Worm (Caenorhabditis elegans) whole organism, early embryonic: ENCODE data around the gene R10E4.7.

Experiments used
- B0310.2 ChIP-seq: sonication (generic microtip); optimal IDR thresholded peaks from 2 replicates; lab custom pipeline; 2016; ENCODE audit warnings: mild to moderate bottlenecking, missing genetic modification characterization, missing compliant biosample characterization
- F13C5.2 ChIP-seq: sonication (generic microtip); optimal IDR thresholded peaks from 2 replicates; lab custom pipeline; 2017; ENCODE audit warnings: mild to moderate bottlenecking, missing genetic modification characterization, inconsistent platforms, missing compliant biosample characterization
- aly-1 ChIP-seq: sonication (generic microtip); optimal IDR thresholded peaks from 2 replicates; lab custom pipeline; 2016; ENCODE audit warnings: missing genetic modification characterization, missing compliant biosample characterization
- ama-1 ChIP-seq: fragments of 150-350 bp; optimal IDR thresholded peaks from 2 replicates; lab custom pipeline; 2014
- ceh-13 ChIP-seq: fragments of 200-800 bp; sonication (Bioruptor generic); optimal IDR thresholded peaks from 2 replicates; lab custom pipeline; 2018; ENCODE audit warnings: mild to moderate bottlenecking, missing genetic modification characterization, missing compliant biosample characterization
- ceh-36 ChIP-seq: sonication (generic microtip); optimal IDR thresholded peaks from 2 replicates; lab custom pipeline; 2016; ENCODE audit warnings: missing genetic modification characterization, inconsistent platforms, missing compliant biosample characterization
- ets-7 ChIP-seq: sonication (generic microtip); optimal IDR thresholded peaks from 2 replicates; lab custom pipeline; 2016; ENCODE audit warnings: missing genotype, missing genetic modification characterization, missing compliant biosample characterization
- flt-1 ChIP-seq: fragments of 200-800 bp; sonication (Bioruptor generic); IDR thresholded peaks from 2 replicates; pipeline ENCODE4 v1.3.6; 2022; ENCODE audit warnings: missing genetic modification characterization, missing compliant biosample characterization
- hmbx-1 ChIP-seq: sonication (generic microtip); optimal IDR thresholded peaks from 2 replicates; lab custom pipeline; 2016; ENCODE audit warnings: mild to moderate bottlenecking, missing genetic modification characterization, missing compliant biosample characterization
- hmg-4 ChIP-seq: fragments of 200-800 bp; sonication (Bioruptor generic); optimal IDR thresholded peaks from 2 replicates; lab custom pipeline; 2018; ENCODE audit warnings: mild to moderate bottlenecking, missing genetic modification characterization, missing compliant biosample characterization
- hnd-1 ChIP-seq: sonication (generic microtip); optimal IDR thresholded peaks from 2 replicates; lab custom pipeline; 2016; ENCODE audit warnings: missing genetic modification characterization, missing compliant biosample characterization
- pes-1 ChIP-seq: fragments of 200-800 bp; sonication (Bioruptor generic); IDR thresholded peaks from 2 replicates; pipeline ENCODE4 v1.3.6; 2022; ENCODE audit warnings: missing genetic modification reagents, missing genetic modification characterization, missing compliant biosample characterization
- scrt-1 ChIP-seq: fragments of 200-800 bp; sonication (Bioruptor generic); IDR thresholded peaks from 2 replicates; pipeline ENCODE4 v1.3.6; 2022; ENCODE audit warnings: missing genetic modification characterization, missing compliant biosample characterization
- sea-1 ChIP-seq: fragments of 200-800 bp; sonication (Bioruptor generic); conservative IDR thresholded peaks from 2 replicates; pipeline ENCODE4 v1.3.6; 2022; ENCODE audit warnings: missing genetic modification characterization, missing compliant biosample characterization
- tbx-11 ChIP-seq: fragments of 200-800 bp; sonication (Bioruptor generic); IDR thresholded peaks from 2 replicates; pipeline ENCODE4 v1.3.6; 2022; ENCODE audit warnings: missing genetic modification characterization, missing compliant biosample characterization
- tbx-37 ChIP-seq: fragments of 200-800 bp; sonication (Bioruptor generic); conservative IDR thresholded peaks from 2 replicates; pipeline ENCODE4 v1.3.6; 2022; ENCODE audit warnings: missing genetic modification reagents, missing genetic modification characterization, missing compliant biosample characterization
- tra-4 ChIP-seq: sonication (generic microtip); optimal IDR thresholded peaks from 2 replicates; lab custom pipeline; 2017; ENCODE audit warnings: missing genetic modification characterization, missing compliant biosample characterization

Gene R10E4.7

ce11 chrIII:4294153-4294862 lies at the start of gene R10E4.7, which contains the start of gene nth-1:
TSS of gene R10E4.7 (plus strand) at chrIII:4294812.
TSS of gene nth-1 (minus strand) at chrIII:4294253.
- TF ChIP-seq tbx-37 (GFP tag; lab: Robert Waterston, UW) = no peak
- TF ChIP-seq ets-7 = no peak
- TF ChIP-seq ceh-36 = no peak
- no peak for TF ChIP-seq aly-1
- TF ChIP-seq ceh-13 (GFP tag; lab: Kevin White, UChicago) = no peak
- TF ChIP-seq B0310.2 (tag; lab: Kevin White, UChicago) = no peak
- no peak for TF ChIP-seq pes-1

ce11 chrIII:4247571-4247970 lies 47.0 kb upstream of the R10E4.7 start, which contains the start of gene Y44F5A.1:
TSS of gene Y44F5A.1 (minus strand) at chrIII:4247671.
- TF ChIP-seq scrt-1 (GFP tag; lab: Robert Waterston, UW) (no peak), aly-1 (no peak), B0310.2 (tag; lab: Kevin White, UChicago) (no peak), ceh-36 (no peak), sea-1 (GFP tag; lab: Robert Waterston, UW) (no peak), F13C5.2 (tag; lab: Kevin White, UChicago) (no peak), hnd-1 (tag; lab: Kevin White, UChicago) (no peak), hmbx-1 (tag; lab: Kevin White, UChicago) (no peak), hmg-4 (GFP tag; lab: Kevin White, UChicago) (no peak), ceh-13 (GFP tag; lab: Kevin White, UChicago) (no peak), pes-1 (no peak), tra-4 (tag; lab: Kevin White, UChicago) (no peak), tbx-11 (GFP tag; lab: Robert Waterston, UW) (no peak), ama-1 (no peak), tbx-37 (GFP tag; lab: Robert Waterston, UW) (no peak), ets-7 (no peak), flt-1 (GFP tag; lab: Robert Waterston, UW) (no peak)

- TF ChIP-seq tra-4 (tag; lab: Kevin White, UChicago) (no peak), tbx-11 (GFP tag; lab: Robert Waterston, UW) (no peak), ceh-36 (no peak), scrt-1 (GFP tag; lab: Robert Waterston, UW) (no peak), ceh-13 (GFP tag; lab: Kevin White, UChicago) (no peak), tbx-37 (GFP tag; lab: Robert Waterston, UW) (no peak), flt-1 (GFP tag; lab: Robert Waterston, UW) (no peak), hnd-1 (tag; lab: Kevin White, UChicago) (no peak), aly-1 (no peak), pes-1 (no peak), ets-7 (no peak), B0310.2 (tag; lab: Kevin White, UChicago) (no peak), F13C5.2 (tag; lab: Kevin White, UChicago) (no peak), ama-1 (no peak), hmbx-1 (tag; lab: Kevin White, UChicago) (no peak), sea-1 (GFP tag; lab: Robert Waterston, UW) (no peak)
Measured at ce11 chrIII:4257896-4258295, 36.7 kb upstream of the R10E4.7 start.

- TF ChIP-seq F13C5.2 (tag; lab: Kevin White, UChicago) (no peak), tbx-11 (GFP tag; lab: Robert Waterston, UW) (no peak), hmbx-1 (tag; lab: Kevin White, UChicago) (no peak), sea-1 (GFP tag; lab: Robert Waterston, UW) (no peak), ama-1 (no peak), B0310.2 (tag; lab: Kevin White, UChicago) (no peak), ceh-13 (GFP tag; lab: Kevin White, UChicago) (no peak), tbx-37 (GFP tag; lab: Robert Waterston, UW) (no peak), ceh-36 (no peak), aly-1 (no peak), hnd-1 (tag; lab: Kevin White, UChicago) (no peak), ets-7 (no peak), scrt-1 (GFP tag; lab: Robert Waterston, UW) (no peak), flt-1 (GFP tag; lab: Robert Waterston, UW) (no peak), hmg-4 (GFP tag; lab: Kevin White, UChicago) (no peak), pes-1 (no peak), tra-4 (tag; lab: Kevin White, UChicago) (no peak)
Measured at ce11 chrIII:4263048-4263447, 31.6 kb upstream of the R10E4.7 start, which contains the start of gene T08A11.1. TSS of gene T08A11.1 (minus strand) at chrIII:4263148.

- no peak for TF ChIP-seq ceh-13 (GFP tag; lab: Kevin White, UChicago)
- no peak for TF ChIP-seq tbx-37 (GFP tag; lab: Robert Waterston, UW)
- TF ChIP-seq hmg-4 (GFP tag; lab: Kevin White, UChicago) = no peak
- TF ChIP-seq ceh-36 = no peak
- TF ChIP-seq ets-7 = no peak
- no peak for TF ChIP-seq hnd-1 (tag; lab: Kevin White, UChicago)
- no peak for TF ChIP-seq B0310.2 (tag; lab: Kevin White, UChicago)
Measured at ce11 chrIII:4265892-4266291, 28.7 kb upstream of the R10E4.7 start.

ce11 chrIII:4269220-4269935 lies 25.2 kb upstream of the R10E4.7 start, which contains the start of the genes sftb-1 and R10E4.1:
TSS of gene sftb-1 (minus strand) at chrIII:4269270.
TSS of gene R10E4.1 (plus strand) at chrIII:4269743.
- no peak for TF ChIP-seq ets-7
- TF ChIP-seq tra-4 (tag; lab: Kevin White, UChicago) = no peak
- TF ChIP-seq aly-1 = no peak
- peak; percentile 2 for TF ChIP-seq F13C5.2 (tag; lab: Kevin White, UChicago)

ce11 chrIII:4271059-4271458 lies 23.6 kb upstream of the R10E4.7 start:
- TF ChIP-seq ceh-13 (GFP tag; lab: Kevin White, UChicago) (no peak), flt-1 (GFP tag; lab: Robert Waterston, UW) (no peak), ceh-36 (no peak), pes-1 (no peak), F13C5.2 (tag; lab: Kevin White, UChicago) (no peak), scrt-1 (GFP tag; lab: Robert Waterston, UW) (no peak)
